Worm (Caenorhabditis elegans): ENCODE measurements around the gene F16H6.4.

- TF ChIP-seq pha-4 (tag; optimal IDR thresholded peaks at IDR 0.05): no peak
- TF ChIP-seq lsy-2 (tag; optimal IDR thresholded peaks at IDR 0.05): no peak
- no peak for TF ChIP-seq nhr-237 (tag; optimal IDR thresholded peaks at IDR 0.05)
- TF ChIP-seq ceh-39 (tag; optimal IDR thresholded peaks at IDR 0.05): no peak
- no peak for TF ChIP-seq nhr-28 (tag; optimal IDR thresholded peaks at IDR 0.05)
- no peak for TF ChIP-seq mep-1 (tag; optimal IDR thresholded peaks at IDR 0.05)
- no peak for TF ChIP-seq unc-39 (tag; optimal IDR thresholded peaks at IDR 0.05)
- no peak for TF ChIP-seq nhr-76 (tag; optimal IDR thresholded peaks at IDR 0.05)
Observed at ce11 chrV:18246077-18246476, 47.6 kb downstream of the F16H6.4 start.

Data from whole organism, mixed stage, embryonic.